Worm (Caenorhabditis elegans) whole organism, young adult: ENCODE results near the gene kel-1.

ENCODE experiments used
- Y53G8AR.9 ChIP-seq: fragments of 200-800 bp; sonication (Bioruptor generic); conservative IDR thresholded peaks from 2 replicates; pipeline ENCODE4 v1.3.6; 2022; ENCODE audit warnings: missing genetic modification reagents, missing genetic modification characterization, missing compliant biosample characterization
- lin-35 ChIP-seq, 3 experiments: fragments of 150-350 bp in 2 of 3; sonication (generic microtip) in 1 of 3; optimal IDR thresholded peaks; 2 replicates each; lab custom pipeline; 2014 to 2018; ENCODE audit warnings: missing biosample characterization in 3 of 3, missing genetic modification characterization in 3 of 3, missing genetic modification reagents in 3 of 3
- nhr-27 ChIP-seq: fragments of 200-800 bp; sonication (Bioruptor generic); optimal IDR thresholded peaks from 2 replicates; lab custom pipeline; 2018; ENCODE audit warnings: mild to moderate bottlenecking, missing genetic modification characterization, moderate library complexity, missing compliant biosample characterization
- pha-4 ChIP-seq: fragments of 150-350 bp; sonication (generic microtip); optimal IDR thresholded peaks from 2 replicates; lab custom pipeline; 2014; ENCODE audit warnings: missing biosample characterization, missing genetic modification reagents, missing genetic modification characterization

ce11 chrII:11642025-11642424 lies 46.7 kb upstream of the kel-1 start:
- TF ChIP-seq Y53G8AR.9 (GFP tag; lab: Robert Waterston, UW) (no peak), pha-4 (tag; lab: Kevin White, UChicago) (no peak), lin-35 (GFP tag; optimal IDR thresholded peaks at IDR 0.05; lab: Kevin White, UChicago) (no peak), nhr-27 (tag; lab: Kevin White, UChicago) (no peak)
